Worm (Caenorhabditis elegans) whole organism, mixed stage, embryonic: ENCODE results near the gene C06E7.88.

ENCODE experiments used
- M03D4.4 ChIP-seq: sonication (generic microtip); optimal IDR thresholded peaks from 2 replicates; lab custom pipeline; 2017; ENCODE audit warnings: mild to moderate bottlenecking, missing genetic modification characterization, missing compliant biosample characterization
- blmp-1 ChIP-seq: fragments of 150-350 bp; optimal IDR thresholded peaks from 2 replicates; lab custom pipeline; 2014; ENCODE audit warnings: missing biosample characterization, missing genetic modification characterization
- ceh-39 ChIP-seq: fragments of 150-350 bp; optimal IDR thresholded peaks from 2 replicates; lab custom pipeline; 2014; ENCODE audit warnings: missing biosample characterization, missing genetic modification characterization
- ceh-43 ChIP-seq: fragments of 200-800 bp; sonication (Bioruptor generic); optimal IDR thresholded peaks from 2 replicates; lab custom pipeline; 2018; ENCODE audit warnings: mild to moderate bottlenecking, missing genetic modification characterization, moderate library complexity, missing compliant biosample characterization
- ceh-83 ChIP-seq: fragments of 200-800 bp; sonication (Bioruptor generic); optimal IDR thresholded peaks from 2 replicates; lab custom pipeline; 2018; ENCODE audit warnings: mild to moderate bottlenecking, missing genetic modification characterization, missing compliant biosample characterization
- ces-1 ChIP-seq: fragments of 150-350 bp; optimal IDR thresholded peaks from 2 replicates; lab custom pipeline; 2014; ENCODE audit warnings: missing biosample characterization, missing genetic modification reagents, missing genetic modification characterization
- cnd-1 ChIP-seq: fragments of 200-800 bp; sonication (Bioruptor generic); optimal IDR thresholded peaks from 2 replicates; lab custom pipeline; 2018; ENCODE audit warnings: mild to moderate bottlenecking, missing genetic modification characterization, missing compliant biosample characterization
- drap-1 ChIP-seq: fragments of 200-800 bp; sonication (Bioruptor generic); optimal IDR thresholded peaks from 3 replicates; lab custom pipeline; 2018; ENCODE audit warnings: mild to moderate bottlenecking, missing genetic modification characterization, missing compliant biosample characterization
- elt-1 ChIP-seq: sonication (generic microtip); optimal IDR thresholded peaks from 2 replicates; lab custom pipeline; 2017; ENCODE audit warnings: missing genetic modification characterization, mild to moderate bottlenecking, missing compliant biosample characterization, antibody characterized with exemption, moderate library complexity, borderline replicate concordance; ENCODE audit not compliant: insufficient read depth
- flh-1 ChIP-seq: fragments of 200-800 bp; sonication (Bioruptor generic); optimal IDR thresholded peaks from 2 replicates; lab custom pipeline; 2018; ENCODE audit warnings: mild to moderate bottlenecking, missing genetic modification characterization, moderate library complexity, missing compliant biosample characterization
- ham-2 ChIP-seq: fragments of 200-800 bp; sonication (Bioruptor generic); optimal IDR thresholded peaks from 2 replicates; lab custom pipeline; 2018; ENCODE audit warnings: mild to moderate bottlenecking, missing genetic modification characterization, missing compliant biosample characterization
- hlh-1 ChIP-seq: fragments of 150-350 bp; optimal IDR thresholded peaks from 2 replicates; lab custom pipeline; 2014; ENCODE audit warnings: missing biosample characterization, missing genetic modification reagents, missing genetic modification characterization
- lin-32 ChIP-seq: fragments of 200-800 bp; sonication (Bioruptor generic); optimal IDR thresholded peaks from 2 replicates; lab custom pipeline; 2018; ENCODE audit warnings: mild to moderate bottlenecking, missing genetic modification characterization, missing compliant biosample characterization
- lsy-2 ChIP-seq: fragments of 150-350 bp; optimal IDR thresholded peaks from 2 replicates; lab custom pipeline; 2014; ENCODE audit warnings: missing biosample characterization, missing genetic modification characterization
- mab-5 ChIP-seq: fragments of 150-350 bp; optimal IDR thresholded peaks from 2 replicates; lab custom pipeline; 2014; ENCODE audit warnings: missing biosample characterization, missing genetic modification characterization
- mep-1 ChIP-seq: fragments of 150-350 bp; optimal IDR thresholded peaks from 2 replicates; lab custom pipeline; 2017; ENCODE audit warnings: missing biosample characterization, missing genetic modification reagents, missing genetic modification characterization, inconsistent platforms
- mls-2 ChIP-seq: sonication (generic microtip); optimal IDR thresholded peaks from 2 replicates; lab custom pipeline; 2016; ENCODE audit warnings: mild to moderate bottlenecking, missing genetic modification characterization, moderate library complexity, missing compliant biosample characterization
- nhr-12 ChIP-seq: fragments of 150-350 bp; optimal IDR thresholded peaks from 2 replicates; lab custom pipeline; 2014; ENCODE audit warnings: missing biosample characterization, missing genetic modification characterization
- nhr-2 ChIP-seq: fragments of 150-350 bp; optimal IDR thresholded peaks from 2 replicates; lab custom pipeline; 2014; ENCODE audit warnings: missing biosample characterization, missing genetic modification characterization
- nhr-237 ChIP-seq: fragments of 150-350 bp; optimal IDR thresholded peaks from 2 replicates; lab custom pipeline; 2014; ENCODE audit warnings: missing biosample characterization, missing genetic modification characterization
- nhr-28 ChIP-seq: fragments of 150-350 bp; optimal IDR thresholded peaks from 2 replicates; lab custom pipeline; 2014; ENCODE audit warnings: missing biosample characterization, missing genetic modification characterization
- nhr-76 ChIP-seq: sonication (generic microtip); optimal IDR thresholded peaks from 2 replicates; lab custom pipeline; 2017; ENCODE audit warnings: missing biosample characterization, missing genetic modification characterization
- pha-4 ChIP-seq: fragments of 150-350 bp; optimal IDR thresholded peaks from 2 replicates; lab custom pipeline; 2018; ENCODE audit warnings: missing biosample characterization, missing genetic modification reagents, missing genetic modification characterization
- sem-2 ChIP-seq: fragments of 200-800 bp; sonication (Bioruptor generic); optimal IDR thresholded peaks from 2 replicates; lab custom pipeline; 2018; ENCODE audit warnings: mild to moderate bottlenecking, missing genetic modification characterization, missing compliant biosample characterization
- snpc-4 ChIP-seq: fragments of 150-350 bp; optimal IDR thresholded peaks from 2 replicates; lab custom pipeline; 2014; ENCODE audit warnings: missing biosample characterization, missing genetic modification characterization
- sptf-1 ChIP-seq: sonication (generic microtip); optimal IDR thresholded peaks from 2 replicates; lab custom pipeline; 2017; ENCODE audit warnings: mild to moderate bottlenecking, missing genetic modification characterization, moderate library complexity, missing compliant biosample characterization
- tbx-8 ChIP-seq: fragments of 200-800 bp; sonication (Bioruptor generic); optimal IDR thresholded peaks from 2 replicates; lab custom pipeline; 2018; ENCODE audit warnings: mild to moderate bottlenecking, missing genetic modification characterization, moderate library complexity, missing compliant biosample characterization
- unc-120 ChIP-seq: sonication (generic microtip); optimal IDR thresholded peaks from 2 replicates; lab custom pipeline; 2017; ENCODE audit warnings: missing genetic modification characterization, missing compliant biosample characterization; ENCODE audit not compliant: poor library complexity, severe bottlenecking
- unc-39 ChIP-seq: fragments of 150-350 bp; optimal IDR thresholded peaks from 2 replicates; lab custom pipeline; 2014; ENCODE audit warnings: missing biosample characterization, missing genetic modification characterization
- zip-8 ChIP-seq: fragments of 150-350 bp; optimal IDR thresholded peaks from 2 replicates; lab custom pipeline; 2014; ENCODE audit warnings: missing biosample characterization, missing genetic modification characterization
- ztf-11 ChIP-seq: fragments of 150-350 bp; optimal IDR thresholded peaks from 2 replicates; lab custom pipeline; 2014; ENCODE audit warnings: missing biosample characterization, missing genetic modification characterization

The C06E7.88 gene

DNA sequence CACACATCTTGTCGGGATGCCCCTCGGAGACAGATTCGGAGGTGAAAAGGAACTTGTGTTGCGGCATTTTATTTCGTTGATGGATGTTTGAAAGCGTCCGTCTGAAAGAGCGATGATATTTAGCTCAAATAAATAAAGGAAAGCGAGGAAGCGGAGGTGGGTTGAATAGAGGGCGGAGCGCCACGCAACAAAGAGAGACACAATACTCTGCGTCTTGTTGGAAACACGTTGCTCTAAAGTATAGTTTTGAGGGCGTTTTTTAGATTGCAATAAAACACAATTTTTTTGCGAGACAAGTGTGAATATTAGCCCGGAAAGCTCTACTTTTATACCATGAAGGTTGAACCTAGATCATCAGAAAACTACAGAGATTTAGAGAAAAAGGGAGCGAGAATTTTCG lies 20.8 kb downstream of the C06E7.88 start, which contains the start of gene sams-4:
Gene sams-4 (minus strand): TSS at position 101 of the 400 bp plus-strand sequence.
- TF ChIP-seq nhr-237 (no peak), elt-1 (tag; lab: Kevin White, UChicago) (no peak), ceh-43 (GFP tag; lab: Kevin White, UChicago) (no peak)

DNA sequence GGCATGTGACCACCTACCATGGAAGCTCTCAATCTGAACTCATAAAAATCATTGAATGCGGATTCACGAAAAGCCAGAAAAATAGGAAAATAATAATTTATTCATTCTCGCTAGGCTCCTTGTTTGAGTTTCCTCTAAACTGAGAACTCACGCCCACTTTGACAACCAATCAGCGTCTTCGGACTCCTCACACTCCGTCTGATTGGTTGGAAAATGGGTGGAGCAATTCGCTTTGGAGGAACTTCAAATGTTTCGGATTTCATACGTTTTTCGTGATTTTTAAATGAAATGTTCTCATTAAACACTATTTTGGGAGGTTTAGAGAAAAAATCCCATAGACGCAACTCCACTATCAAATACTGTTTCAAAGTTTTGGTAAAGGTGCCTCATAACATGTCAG lies 24.2 kb downstream of the C06E7.88 start:
- no peak for TF ChIP-seq nhr-12 (tag; lab: Kevin White, UChicago)
- TF ChIP-seq sptf-1, result no peak
- TF ChIP-seq unc-39, result no peak
- no peak for TF ChIP-seq blmp-1 (tag; lab: Kevin White, UChicago)
- TF ChIP-seq tbx-8 (GFP tag; lab: Kevin White, UChicago), result no peak
- TF ChIP-seq ceh-83 (GFP tag; lab: Kevin White, UChicago), result no peak
- TF ChIP-seq ham-2 (GFP tag; lab: Kevin White, UChicago), result no peak
- TF ChIP-seq ceh-39 (tag; lab: Kevin White, UChicago), result no peak
- no peak for TF ChIP-seq pha-4 (tag; lab: Kevin White, UChicago)
- TF ChIP-seq lin-32 (GFP tag; lab: Kevin White, UChicago), result no peak
- TF ChIP-seq ces-1, result no peak
- TF ChIP-seq mep-1, result no peak
- no peak for TF ChIP-seq sem-2 (GFP tag; lab: Kevin White, UChicago)
- no peak for TF ChIP-seq elt-1 (tag; lab: Kevin White, UChicago)
- no peak for TF ChIP-seq nhr-28
- no peak for TF ChIP-seq zip-8 (tag; lab: Kevin White, UChicago)
- TF ChIP-seq mls-2, result no peak
- no peak for TF ChIP-seq unc-120 (tag; lab: Kevin White, UChicago)
- TF ChIP-seq mab-5 (tag; lab: Kevin White, UChicago), result no peak
- no peak for TF ChIP-seq nhr-2 (tag; lab: Kevin White, UChicago)

DNA sequence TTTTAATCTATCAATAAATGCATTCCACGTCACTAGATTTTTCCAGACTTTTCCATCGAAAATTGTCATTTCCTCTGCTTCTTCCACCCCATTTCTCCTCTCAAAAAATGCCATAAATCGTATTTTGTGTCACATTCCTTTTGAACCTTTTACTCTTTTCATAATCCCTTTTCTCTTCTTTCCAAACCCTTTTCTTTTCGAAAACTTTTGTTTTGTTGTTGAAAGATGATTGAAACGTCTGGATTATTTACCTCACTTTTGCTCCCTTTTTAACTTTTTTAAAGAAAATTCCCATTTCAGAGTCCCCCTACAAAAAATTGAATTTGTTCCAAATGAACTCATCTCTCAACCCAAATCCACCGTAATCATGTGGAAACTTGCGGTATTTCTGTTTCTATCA lies 27.9 kb downstream of the C06E7.88 start, which contains the start of gene C06E7.2:
Gene C06E7.2 (plus strand): TSS at position 301 of the 400 bp plus-strand sequence.
- no peak for TF ChIP-seq tbx-8 (GFP tag; lab: Kevin White, UChicago)

DNA sequence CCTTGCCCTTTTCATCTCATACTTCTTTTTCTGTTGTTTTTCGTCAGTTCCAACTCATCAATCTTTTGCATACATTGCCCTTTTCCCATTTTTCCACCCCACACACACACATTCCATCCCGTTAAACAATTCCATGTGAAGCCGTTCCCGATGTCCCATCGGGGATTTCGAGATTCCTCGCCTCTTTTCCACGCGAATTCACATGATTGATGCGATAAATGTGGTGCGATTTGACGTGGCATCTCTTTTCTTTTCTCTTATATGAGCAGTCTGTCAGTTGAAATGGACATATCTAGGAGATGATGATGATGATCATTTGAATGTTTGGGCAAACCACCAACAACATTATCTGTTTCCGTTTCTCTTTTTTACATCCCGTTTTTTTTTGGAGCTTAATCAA lies 32.9 kb downstream of the C06E7.88 start:
- TF ChIP-seq ham-2 (GFP tag; lab: Kevin White, UChicago) (no peak), drap-1 (GFP tag; lab: Kevin White, UChicago) (no peak), flh-1 (GFP tag; lab: Kevin White, UChicago) (no peak), cnd-1 (tag; lab: Kevin White, UChicago) (no peak), M03D4.4 (tag; lab: Kevin White, UChicago) (no peak), nhr-76 (tag; lab: Kevin White, UChicago) (no peak)

DNA sequence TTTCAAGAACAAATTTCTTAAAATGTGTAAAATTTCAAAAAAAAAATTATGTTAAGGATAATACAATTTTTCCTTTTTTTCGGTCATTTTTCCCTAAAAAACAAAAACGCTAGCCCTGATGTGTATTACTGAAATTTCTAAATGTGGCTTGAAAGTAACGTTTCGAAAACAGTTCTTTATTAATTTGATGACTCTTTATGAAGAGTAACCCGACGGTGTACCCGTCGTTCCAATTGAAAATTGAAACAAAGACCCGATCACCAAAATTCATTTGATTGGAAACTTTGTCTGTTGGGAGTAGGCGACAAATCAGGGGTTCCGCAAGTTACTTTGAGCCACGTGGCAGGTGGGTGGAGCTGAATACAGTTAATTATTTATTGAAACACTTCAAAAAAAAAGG lies 34.3 kb downstream of the C06E7.88 start:
- TF ChIP-seq flh-1 (GFP tag; lab: Kevin White, UChicago) (no peak), snpc-4 (tag; lab: Kevin White, UChicago) (no peak), sptf-1 (no peak), hlh-1 (no peak), ceh-43 (GFP tag; lab: Kevin White, UChicago) (no peak), ceh-39 (tag; lab: Kevin White, UChicago) (no peak), elt-1 (tag; lab: Kevin White, UChicago) (no peak), mab-5 (tag; lab: Kevin White, UChicago) (no peak), mep-1 (no peak), sem-2 (GFP tag; lab: Kevin White, UChicago) (no peak), ham-2 (GFP tag; lab: Kevin White, UChicago) (no peak), ztf-11 (tag; lab: Kevin White, UChicago) (no peak), lsy-2 (tag; lab: Kevin White, UChicago) (no peak), tbx-8 (GFP tag; lab: Kevin White, UChicago) (no peak), nhr-12 (tag; lab: Kevin White, UChicago) (no peak), nhr-76 (tag; lab: Kevin White, UChicago) (no peak)
- TF ChIP-seq, all 35 proteins: peak for 0
